Fruit fly (Drosophila melanogaster): Measurements from ENCODE around the gene CG31296.

- TF ChIP-seq CG6808 (GFP tag; optimal IDR thresholded peaks at IDR 0.05), result no peak
- no peak for TF ChIP-seq CG11762 (GFP tag; optimal IDR thresholded peaks at IDR 0.05; ENCODE audit: insufficient read depth)
- TF ChIP-seq svp (GFP tag), result no peak
- TF ChIP-seq CG1621 (tag; optimal IDR thresholded peaks at IDR 0.05), result no peak
- no peak for TF ChIP-seq CG3032 (tag; optimal IDR thresholded peaks at IDR 0.05)
- no peak for TF ChIP-seq Blimp-1 (GFP tag; optimal IDR thresholded peaks at IDR 0.05)
- TF ChIP-seq CG10669 (GFP tag; optimal IDR thresholded peaks at IDR 0.05), result no peak
- TF ChIP-seq acj6 (GFP tag; optimal IDR thresholded peaks at IDR 0.05), result no peak
- no peak for TF ChIP-seq Eip78C (GFP tag)
- no peak for TF ChIP-seq salr (GFP tag; optimal IDR thresholded peaks at IDR 0.05)
- TF ChIP-seq fd85E (GFP tag; optimal IDR thresholded peaks at IDR 0.05), result no peak
- TF ChIP-seq Hr4 (GFP tag; optimal IDR thresholded peaks at IDR 0.05), result no peak
These were observed 48.4 kb downstream of the CG31296 start, which contains the start of gene Rh6 for dm6 chr3R:15482858-15483257.
